Fruit fly (Drosophila melanogaster) whole organism, embryonic: ENCODE measurements around the gene CG6966.

Experiments
- Atf-2 ChIP-seq: fragments of 200-800 bp; sonication (Bioruptor generic); optimal IDR thresholded peaks from 2 replicates; lab custom pipeline; 2016; ENCODE audit warnings: missing biosample characterization, missing genetic modification characterization
- BtbVII ChIP-seq: fragments of 200-800 bp; sonication (Bioruptor generic); optimal IDR thresholded peaks from 3 replicates; lab custom pipeline; 2017; ENCODE audit warnings: missing biosample characterization, mild to moderate bottlenecking, missing genetic modification characterization
- CG10147 ChIP-seq: fragments of 200-800 bp; sonication (Bioruptor generic); optimal IDR thresholded peaks from 2 replicates; lab custom pipeline; 2019; ENCODE audit warnings: missing biosample characterization, mild to moderate bottlenecking, missing genetic modification characterization, moderate library complexity
- CG10209 ChIP-seq: fragments of 200-800 bp; sonication (Bioruptor generic); optimal IDR thresholded peaks from 3 replicates; lab custom pipeline; 2017; ENCODE audit warnings: missing biosample characterization, mild to moderate bottlenecking, missing genetic modification characterization, missing genetic modification reagents
- CG13123 ChIP-seq: fragments of 200-800 bp; sonication (Bioruptor generic); optimal IDR thresholded peaks from 2 replicates; lab custom pipeline; 2016; ENCODE audit warnings: missing biosample characterization, missing genetic modification characterization
- CG1602 ChIP-seq: fragments of 200-800 bp; sonication (Bioruptor generic); optimal IDR thresholded peaks from 3 replicates; lab custom pipeline; 2016; ENCODE audit warnings: missing biosample characterization, missing genetic modification characterization
- CG16813 ChIP-seq: fragments of 200-800 bp; sonication (Bioruptor generic); IDR thresholded peaks from 3 replicates; pipeline ENCODE4 v1.3.6; 2022; ENCODE audit warnings: missing biosample characterization, missing genetic modification characterization; ENCODE audit not compliant: partially characterized antibody
- CG17829 ChIP-seq: fragments of 200-800 bp; optimal IDR thresholded peaks from 2 replicates; lab custom pipeline; 2019; ENCODE audit warnings: missing biosample characterization, mild to moderate bottlenecking, missing genetic modification characterization, moderate library complexity
- CG18476 ChIP-seq: fragments of 200-800 bp; sonication (Bioruptor generic); optimal IDR thresholded peaks from 2 replicates; lab custom pipeline; 2016; ENCODE audit warnings: missing biosample characterization, mild to moderate bottlenecking, missing genetic modification characterization
- CG18764 ChIP-seq: fragments of 200-800 bp; sonication (Bioruptor generic); optimal IDR thresholded peaks from 3 replicates; lab custom pipeline; 2016; ENCODE audit warnings: missing biosample characterization, missing genetic modification characterization
- CG2116 ChIP-seq: fragments of 200-800 bp; sonication (Bioruptor generic); optimal IDR thresholded peaks from 3 replicates; lab custom pipeline; 2018; ENCODE audit warnings: missing biosample characterization, mild to moderate bottlenecking, missing genetic modification characterization
- CG4424 ChIP-seq: fragments of 200-800 bp; sonication (Bioruptor generic); optimal IDR thresholded peaks from 3 replicates; lab custom pipeline; 2016; ENCODE audit warnings: missing biosample characterization, missing genetic modification characterization
- CG4707 ChIP-seq: fragments of 200-800 bp; sonication (Bioruptor generic); optimal IDR thresholded peaks from 2 replicates; lab custom pipeline; 2018; ENCODE audit warnings: missing biosample characterization, mild to moderate bottlenecking, missing genetic modification characterization, moderate library complexity
- CG4854 ChIP-seq: fragments of 200-800 bp; sonication (Bioruptor generic); optimal IDR thresholded peaks from 2 replicates; lab custom pipeline; 2016; ENCODE audit warnings: missing biosample characterization, missing genetic modification characterization, inconsistent platforms
- CG5953 ChIP-seq: fragments of 200-800 bp; sonication (Bioruptor generic); IDR thresholded peaks from 2 replicates; pipeline ENCODE4 v1.3.6; 2022; ENCODE audit warnings: missing biosample characterization, missing genetic modification characterization
- CG6654 ChIP-seq: fragments of 200-800 bp; sonication (Bioruptor generic); optimal IDR thresholded peaks from 2 replicates; lab custom pipeline; 2017; ENCODE audit warnings: missing biosample characterization, mild to moderate bottlenecking, missing genetic modification characterization
- CG7357 ChIP-seq: fragments of 200-800 bp; sonication (Bioruptor generic); IDR thresholded peaks from 3 replicates; pipeline ENCODE4 v1.3.6; 2022; ENCODE audit warnings: missing biosample characterization, missing genetic modification characterization
- CG9215 ChIP-seq: fragments of 200-800 bp; sonication (Bioruptor generic); IDR thresholded peaks from 2 replicates; pipeline ENCODE4 v1.3.6; 2022; ENCODE audit warnings: missing biosample characterization, missing genetic modification characterization
- CkIIα-i1 ChIP-seq: fragments of 200-800 bp; sonication (Bioruptor generic); IDR thresholded peaks from 2 replicates; pipeline ENCODE4 v1.3.6; 2022; ENCODE audit warnings: missing biosample characterization, missing genetic modification characterization
- Dbx ChIP-seq: fragments of 200-800 bp; sonication (Bioruptor generic); IDR thresholded peaks from 3 replicates; pipeline ENCODE4 v1.3.6; 2022; ENCODE audit warnings: missing biosample characterization, missing genetic modification characterization
- Dip2 ChIP-seq: fragments of 200-800 bp; sonication (Bioruptor generic); IDR thresholded peaks from 2 replicates; pipeline ENCODE4 v1.3.6; 2022; ENCODE audit warnings: missing biosample characterization, missing genetic modification characterization
- Doc3 ChIP-seq: fragments of 200-800 bp; sonication (Bioruptor generic); IDR thresholded peaks from 3 replicates; pipeline ENCODE4 v1.3.6; 2022; ENCODE audit warnings: missing biosample characterization, missing genetic modification characterization; ENCODE audit not compliant: partially characterized antibody
- HmgD ChIP-seq: fragments of 200-800 bp; sonication (Bioruptor generic); optimal IDR thresholded peaks from 3 replicates; lab custom pipeline; 2016; ENCODE audit warnings: missing biosample characterization, missing genetic modification characterization
- Hmr ChIP-seq: fragments of 200-800 bp; sonication (Bioruptor generic); optimal IDR thresholded peaks from 3 replicates; lab custom pipeline; 2017; ENCODE audit warnings: mild to moderate bottlenecking, missing biosample characterization, missing genetic modification reagents, missing genetic modification characterization
- Hsf ChIP-seq: fragments of 200-800 bp; sonication (Bioruptor generic); optimal IDR thresholded peaks from 3 replicates; lab custom pipeline; 2016; ENCODE audit warnings: missing biosample characterization, missing genetic modification characterization
- Nf-YA ChIP-seq: fragments of 200-800 bp; sonication (Bioruptor generic); IDR thresholded peaks from 2 replicates; pipeline ENCODE4 v1.3.6; 2022; ENCODE audit warnings: missing biosample characterization, missing genetic modification characterization
- PHDP ChIP-seq: fragments of 200-800 bp; sonication (Bioruptor generic); optimal IDR thresholded peaks from 3 replicates; lab custom pipeline; 2018; ENCODE audit warnings: missing biosample characterization, mild to moderate bottlenecking, missing genetic modification characterization, moderate library complexity
- Rfx ChIP-seq: fragments of 200-800 bp; sonication (Bioruptor generic); IDR thresholded peaks from 2 replicates; pipeline ENCODE4 v1.3.6; 2022; ENCODE audit warnings: missing biosample characterization, missing genetic modification characterization
- Xrp1 ChIP-seq: fragments of 200-800 bp; sonication (Bioruptor generic); IDR thresholded peaks from 2 replicates; pipeline ENCODE4 v1.3.6; 2022; ENCODE audit warnings: missing biosample characterization, missing genetic modification characterization
- az2 ChIP-seq: fragments of 200-800 bp; sonication (Bioruptor generic); optimal IDR thresholded peaks from 3 replicates; lab custom pipeline; 2016; ENCODE audit warnings: missing biosample characterization, missing genetic modification characterization
- cg ChIP-seq: fragments of 200-800 bp; sonication (Bioruptor generic); optimal IDR thresholded peaks from 3 replicates; lab custom pipeline; 2019; ENCODE audit warnings: missing biosample characterization, mild to moderate bottlenecking, missing genetic modification characterization, moderate library complexity
- chif ChIP-seq, 2 experiments: fragments of 200-800 bp; sonication (Bioruptor generic); optimal IDR thresholded peaks; 3 replicates each; lab custom pipeline; 2016; ENCODE audit warnings: missing biosample characterization in 2 of 2, missing genetic modification characterization in 2 of 2
- dati ChIP-seq: fragments of 200-800 bp; sonication (Bioruptor generic); IDR thresholded peaks from 2 replicates; pipeline ENCODE4 v1.3.6; 2022; ENCODE audit warnings: missing biosample characterization, missing genetic modification characterization
- dm ChIP-seq: fragments of 200-800 bp; sonication (Bioruptor generic); optimal IDR thresholded peaks from 3 replicates; lab custom pipeline; 2016; ENCODE audit warnings: missing biosample characterization, missing genetic modification characterization
- fd64A ChIP-seq: fragments of 200-800 bp; sonication (Bioruptor generic); optimal IDR thresholded peaks from 3 replicates; lab custom pipeline; 2018; ENCODE audit warnings: missing biosample characterization, mild to moderate bottlenecking, missing genetic modification characterization
- gcm ChIP-seq: fragments of 200-800 bp; sonication (Bioruptor generic); optimal IDR thresholded peaks from 2 replicates; lab custom pipeline; 2019; ENCODE audit warnings: missing biosample characterization, mild to moderate bottlenecking, missing genetic modification characterization, moderate library complexity
- insv ChIP-seq, 2 experiments: fragments of 200-800 bp; sonication (Bioruptor generic); optimal IDR thresholded peaks; 3 replicates each; lab custom pipeline; 2016 to 2018; ENCODE audit warnings: missing biosample characterization in 2 of 2, missing genetic modification characterization in 2 of 2
- luna ChIP-seq: fragments of 200-800 bp; sonication (Bioruptor generic); optimal IDR thresholded peaks from 2 replicates; lab custom pipeline; 2016; ENCODE audit warnings: missing biosample characterization, missing genetic modification characterization
- nmo ChIP-seq: fragments of 200-800 bp; sonication (Bioruptor generic); optimal IDR thresholded peaks from 2 replicates; lab custom pipeline; 2018; ENCODE audit warnings: missing biosample characterization, mild to moderate bottlenecking, missing genetic modification characterization, moderate library complexity
- pita ChIP-seq: fragments of 200-800 bp; sonication (Bioruptor generic); optimal IDR thresholded peaks from 2 replicates; lab custom pipeline; 2017; ENCODE audit warnings: missing biosample characterization, mild to moderate bottlenecking, missing genetic modification characterization
- rib ChIP-seq: fragments of 200-800 bp; sonication (Bioruptor generic); IDR thresholded peaks from 2 replicates; pipeline ENCODE4 v1.3.6; 2022; ENCODE audit warnings: missing biosample characterization, missing genetic modification characterization
- run ChIP-seq: fragments of 200-800 bp; sonication (Bioruptor generic); optimal IDR thresholded peaks from 3 replicates; lab custom pipeline; 2018; ENCODE audit warnings: missing biosample characterization, mild to moderate bottlenecking, missing genetic modification characterization
- scrt ChIP-seq: fragments of 200-800 bp; sonication (Bioruptor generic); optimal IDR thresholded peaks from 2 replicates; lab custom pipeline; 2018; ENCODE audit warnings: missing biosample characterization, mild to moderate bottlenecking, missing genetic modification characterization, moderate library complexity
- sens-2 ChIP-seq: fragments of 200-800 bp; sonication (Bioruptor generic); IDR thresholded peaks from 2 replicates; pipeline ENCODE4 v1.3.6; 2022; ENCODE audit warnings: missing biosample characterization, missing genetic modification characterization
- sr ChIP-seq: fragments of 200-800 bp; sonication (Bioruptor generic); IDR thresholded peaks from 3 replicates; pipeline ENCODE4 v1.3.6; 2022; ENCODE audit warnings: missing biosample characterization, missing genetic modification characterization

The CG6966 gene

DNA sequence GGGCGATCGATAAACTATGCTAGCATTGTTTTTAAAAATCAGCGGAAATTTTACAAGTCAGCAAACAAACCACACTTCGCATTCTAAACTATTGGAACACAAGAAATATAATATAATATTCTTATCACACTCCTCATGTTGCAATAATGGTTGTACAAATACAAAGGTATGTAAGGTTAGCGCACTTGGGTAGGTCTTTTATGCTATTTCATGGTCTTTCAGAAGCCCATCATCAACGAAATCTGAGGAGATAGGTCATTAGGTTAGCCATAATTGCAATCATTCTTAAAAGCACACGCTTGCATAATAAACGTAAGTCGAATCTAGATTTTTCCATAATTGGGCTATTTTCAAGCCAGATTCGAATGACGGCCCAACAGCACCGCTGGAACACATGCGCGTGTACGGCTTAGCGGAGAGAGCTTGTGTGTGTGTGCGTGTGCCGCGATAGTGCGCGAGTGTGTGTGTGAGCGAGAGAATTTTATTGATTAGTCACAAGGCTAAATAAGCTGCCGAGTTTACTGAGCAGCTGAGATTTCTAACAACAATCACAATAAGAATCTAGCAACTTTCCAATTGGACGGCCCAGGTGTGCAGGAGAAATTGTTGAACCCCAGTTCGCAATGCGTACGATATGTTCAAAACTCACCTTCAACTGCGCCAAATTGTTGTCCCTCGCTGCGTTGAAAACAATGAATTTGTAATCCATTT is 1.1 kb downstream of the CG6966 start (continued):
- no peak for TF ChIP-seq CkIIα-i1 (GFP tag; lab: Robert Waterston, UW)
- TF ChIP-seq dati (GFP tag; lab: Robert Waterston, UW): no peak
- no peak for TF ChIP-seq run (tag; lab: Kevin White, UChicago)
- peak; percentile 29 for TF ChIP-seq dm (GFP tag; lab: Kevin White, UChicago)
- TF ChIP-seq Dbx (GFP tag; lab: Robert Waterston, UW): no peak
- no peak for TF ChIP-seq rib
- no peak for TF ChIP-seq CG13123
- TF ChIP-seq sens-2: no peak
- no peak for TF ChIP-seq PHDP (tag; lab: Kevin White, UChicago)
- peak; percentile 6 for TF ChIP-seq Hsf (GFP tag; lab: Kevin White, UChicago)
- no peak for TF ChIP-seq fd64A (GFP tag; lab: Kevin White, UChicago)
- peak; percentile 2 for TF ChIP-seq CG17829 (tag; lab: Kevin White, UChicago)
- no peak for TF ChIP-seq CG4424
- TF ChIP-seq gcm: no peak
- TF ChIP-seq luna: no peak
- TF ChIP-seq Doc3 (GFP tag; lab: Robert Waterston, UW): no peak
- TF ChIP-seq BtbVII (GFP tag; lab: Kevin White, UChicago): peak; percentile 0
- TF ChIP-seq CG10209 (GFP tag; lab: Kevin White, UChicago): no peak
- no peak for TF ChIP-seq CG9215 (GFP tag; lab: Robert Waterston, UW)
- peak; percentile 90 for TF ChIP-seq cg (GFP tag; lab: Kevin White, UChicago)
- no peak for TF ChIP-seq CG4707
- no peak for TF ChIP-seq CG1602 (GFP tag; lab: Kevin White, UChicago)
- no peak for TF ChIP-seq Xrp1 (GFP tag; lab: Robert Waterston, UW)
- TF ChIP-seq Nf-YA (GFP tag; lab: Robert Waterston, UW): no peak
- no peak for TF ChIP-seq CG2116 (GFP tag; lab: Kevin White, UChicago)
- peak; percentile 4 for TF ChIP-seq az2 (GFP tag; lab: Kevin White, UChicago)
- TF ChIP-seq Hmr: peak; percentile 48
- no peak for TF ChIP-seq scrt
- no peak for TF ChIP-seq HmgD
- TF ChIP-seq Rfx (GFP tag; lab: Robert Waterston, UW): no peak
- no peak for TF ChIP-seq pita (GFP tag; lab: Kevin White, UChicago)
- peak; percentile 59 to 91 for TF ChIP-seq insv (GFP tag; optimal IDR thresholded peaks at IDR 0.05; lab: Kevin White, UChicago)
- no peak for TF ChIP-seq CG6654 (GFP tag; lab: Kevin White, UChicago)
- no peak for TF ChIP-seq CG18476 (GFP tag; lab: Kevin White, UChicago)
- TF ChIP-seq CG5953: no peak
- no peak for TF ChIP-seq CG4854 (GFP tag; lab: Kevin White, UChicago)
- no peak for TF ChIP-seq Atf-2 (GFP tag; lab: Kevin White, UChicago)
- TF ChIP-seq Dip2 (GFP tag; lab: Robert Waterston, UW): no peak
- TF ChIP-seq sr (GFP tag; lab: Robert Waterston, UW): no peak
- TF ChIP-seq CG16813 (GFP tag; lab: Robert Waterston, UW): no peak
- TF ChIP-seq nmo: peak; percentile 38
- no peak for TF ChIP-seq CG7357 (GFP tag; lab: Robert Waterston, UW)
- no peak for TF ChIP-seq CG10147
- no peak for TF ChIP-seq CG18764 (GFP tag; lab: Kevin White, UChicago)
- no peak for TF ChIP-seq chif (GFP tag; optimal IDR thresholded peaks at IDR 0.05; lab: Kevin White, UChicago)
- TF ChIP-seq, all 482 proteins: peak for 64
